Fruit fly (Drosophila melanogaster): ENCODE data around the gene CG8188.

The CG8188 gene

DNA sequence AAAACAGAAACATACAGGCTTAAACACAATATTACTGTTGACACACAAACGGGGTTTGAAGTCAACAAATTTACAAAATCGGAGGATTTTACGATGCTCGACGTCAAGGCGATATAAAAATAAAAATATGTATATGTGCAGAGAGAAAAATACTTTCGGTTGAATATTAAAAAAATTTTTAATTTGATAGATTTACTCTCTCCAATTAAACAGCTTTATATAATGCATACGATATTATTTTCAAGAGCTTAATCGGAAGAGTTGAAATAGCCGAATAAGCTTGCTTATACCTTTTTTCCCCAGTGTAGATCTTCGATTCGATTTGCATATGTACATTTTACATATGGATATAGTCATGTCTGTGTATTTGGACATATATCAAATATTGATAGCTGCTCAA, 6.2 kb downstream of the CG8188 start (continued):
- TF ChIP-seq tup (GFP tag; optimal IDR thresholded peaks at IDR 0.05) (no peak), tio (GFP tag; optimal IDR thresholded peaks at IDR 0.05) (peak; percentile 0), Neu2 (GFP tag; optimal IDR thresholded peaks at IDR 0.05; ENCODE audit: borderline replicate concordance) (no peak), sisA (GFP tag; IDR thresholded peaks at IDR 0.05) (peak; percentile 27; the same call in 1 of the 2 replicates), Pdp1 (GFP tag; optimal IDR thresholded peaks at IDR 0.05) (peak in 1 of 2 experiments; percentile 39)

DNA sequence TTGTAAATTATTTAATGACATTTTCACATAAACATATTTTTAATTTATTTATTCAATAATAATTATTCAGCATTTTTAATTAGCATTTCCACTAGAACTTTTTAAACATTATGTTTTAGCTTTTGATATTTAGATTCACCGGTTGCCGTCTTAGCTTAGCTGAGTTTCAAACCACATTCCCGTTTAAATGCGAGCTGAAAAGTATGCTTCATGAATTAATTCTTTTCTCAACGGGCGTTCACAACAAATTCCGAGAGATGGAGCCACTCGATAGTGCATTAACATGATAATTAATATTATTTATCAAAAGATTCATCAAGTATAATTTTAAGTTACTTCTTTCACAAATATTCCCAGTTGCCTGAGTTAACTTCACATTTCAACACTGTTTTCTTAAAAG, 7.2 kb downstream of the CG8188 start:
- TF ChIP-seq bowl (GFP tag; IDR thresholded peaks at IDR 0.05) (no peak), HmgZ (tag; optimal IDR thresholded peaks at IDR 0.05) (peak; percentile 55), CG15514 (GFP tag; optimal IDR thresholded peaks at IDR 0.05) (no peak), CG1603 (tag; optimal IDR thresholded peaks at IDR 0.05) (peak; percentile 22), vvl (GFP tag; IDR thresholded peaks at IDR 0.05) (peak; percentile 38; the same call in 1 of the 2 replicates), emc (GFP tag; optimal IDR thresholded peaks at IDR 0.05) (no peak), CG9609 (GFP tag; optimal IDR thresholded peaks at IDR 0.05) (no peak), BtbVII (GFP tag; optimal IDR thresholded peaks at IDR 0.05) (no peak), prd (optimal IDR thresholded peaks at IDR 0.05) (no peak), prd (GFP tag; IDR thresholded peaks at IDR 0.05) (no peak), CG10979 (tag; optimal IDR thresholded peaks at IDR 0.05) (peak; percentile 99), CG2202 (tag; optimal IDR thresholded peaks at IDR 0.05) (no peak), seq (GFP tag; IDR thresholded peaks at IDR 0.05) (no peak), chinmo (GFP tag; IDR thresholded peaks at IDR 0.05; ENCODE audit: partially characterized antibody) (0 out of 4 replicates have a peak, but pooled peaks have one; percentile 41), ci (GFP tag; IDR thresholded peaks at IDR 0.05) (no peak), Med (GFP tag) (peak; percentile 38), CG9932 (GFP tag; IDR thresholded peaks at IDR 0.05) (no peak), Ravus (GFP tag; IDR thresholded peaks at IDR 0.05) (no peak), Dip2 (GFP tag; IDR thresholded peaks at IDR 0.05) (peak; percentile 89), sens (GFP tag) (peak; percentile 20), sd (tag; optimal IDR thresholded peaks at IDR 0.05) (peak; percentile 44), nau (GFP tag; optimal IDR thresholded peaks at IDR 0.05) (no peak), Oli (tag; optimal IDR thresholded peaks at IDR 0.05) (no peak), tin (GFP tag; optimal IDR thresholded peaks at IDR 0.05) (no peak), CTCF (GFP tag; optimal IDR thresholded peaks at IDR 0.05) (peak; percentile 93), CG13287 (GFP tag; IDR thresholded peaks at IDR 0.05; ENCODE audit: partially characterized antibody) (peak; percentile 20; the same call in 1 of the 2 replicates), CG31388 (GFP tag; optimal IDR thresholded peaks at IDR 0.05) (no peak), pita (GFP tag; optimal IDR thresholded peaks at IDR 0.05) (peak; percentile 74), CG5245 (GFP tag; optimal IDR thresholded peaks at IDR 0.05) (no peak), insv (GFP tag; optimal IDR thresholded peaks at IDR 0.05) (peak in 1 of 2 experiments; percentile 36), CG1024 (GFP tag; IDR thresholded peaks at IDR 0.05) (no peak), stwl (tag; optimal IDR thresholded peaks at IDR 0.05) (peak; percentile 32), grau (tag; optimal IDR thresholded peaks at IDR 0.05) (peak; percentile 3), CG13894 (tag; optimal IDR thresholded peaks at IDR 0.05) (peak; percentile 22), CG32532 (GFP tag; IDR thresholded peaks at IDR 0.05) (peak; percentile 31; the same call in 1 of the 2 replicates), Elba2 (GFP tag; optimal IDR thresholded peaks at IDR 0.05) (no peak), Vsx1 (GFP tag; optimal IDR thresholded peaks at IDR 0.05) (peak; percentile 37), CG18619 (GFP tag; optimal IDR thresholded peaks at IDR 0.05) (no peak), Lhr (GFP tag; optimal IDR thresholded peaks at IDR 0.05) (peak; percentile 29), scrt (GFP tag; optimal IDR thresholded peaks at IDR 0.05) (no peak), rib (GFP tag; IDR thresholded peaks at IDR 0.05) (no peak), CG2712 (tag; optimal IDR thresholded peaks at IDR 0.05) (peak; percentile 4), CG15601 (tag; optimal IDR thresholded peaks at IDR 0.05) (peak; percentile 3), CG42726 (GFP tag; IDR thresholded peaks at IDR 0.05; ENCODE audit: partially characterized antibody) (no peak), gem (tag; optimal IDR thresholded peaks at IDR 0.05) (no peak)
